Worm (Caenorhabditis elegans) whole organism, L3 larva: ENCODE results near the gene npr-25.

ENCODE experiments used
- ceh-28 ChIP-seq: fragments of 150-350 bp; optimal IDR thresholded peaks from 2 replicates; lab custom pipeline; 2014; ENCODE audit warnings: missing biosample characterization, missing genetic modification reagents, missing genetic modification characterization
- ceh-82 ChIP-seq: fragments of 150-350 bp; optimal IDR thresholded peaks from 2 replicates; lab custom pipeline; 2014; ENCODE audit warnings: missing biosample characterization, missing genetic modification characterization
- daf-12 ChIP-seq: fragments of 150-350 bp; optimal IDR thresholded peaks from 2 replicates; lab custom pipeline; 2014; ENCODE audit warnings: missing biosample characterization, missing genetic modification reagents, missing genetic modification characterization
- elt-1 ChIP-seq: fragments of 150-350 bp; optimal IDR thresholded peaks from 2 replicates; lab custom pipeline; 2014; ENCODE audit warnings: missing biosample characterization, missing genetic modification characterization
- elt-2 ChIP-seq: sonication (generic microtip); optimal IDR thresholded peaks from 2 replicates; lab custom pipeline; 2016; ENCODE audit warnings: missing genetic modification reagents, mild to moderate bottlenecking, missing genetic modification characterization, missing compliant biosample characterization
- fkh-2 ChIP-seq: fragments of 150-350 bp; optimal IDR thresholded peaks from 2 replicates; lab custom pipeline; 2014; ENCODE audit warnings: missing biosample characterization, missing genetic modification reagents, missing genetic modification characterization
- jun-1 ChIP-seq: fragments of 150-350 bp; optimal IDR thresholded peaks from 2 replicates; lab custom pipeline; 2014; ENCODE audit warnings: missing biosample characterization, missing genetic modification reagents, missing genetic modification characterization
- mdl-1 ChIP-seq: fragments of 150-350 bp; optimal IDR thresholded peaks from 2 replicates; lab custom pipeline; 2014; ENCODE audit warnings: missing biosample characterization, missing genetic modification characterization
- mml-1 ChIP-seq: fragments of 150-350 bp; sonication (generic microtip); optimal IDR thresholded peaks from 3 replicates; lab custom pipeline; 2014; ENCODE audit warnings: missing biosample characterization, missing genetic modification characterization
- nhr-11 ChIP-seq: fragments of 150-350 bp; optimal IDR thresholded peaks from 2 replicates; lab custom pipeline; 2014; ENCODE audit warnings: missing biosample characterization, missing genetic modification characterization
- nhr-25 ChIP-seq: sonication (generic microtip); optimal IDR thresholded peaks from 2 replicates; lab custom pipeline; 2017; ENCODE audit warnings: missing biosample characterization, missing genetic modification characterization
- nhr-28 ChIP-seq: fragments of 150-350 bp; optimal IDR thresholded peaks from 2 replicates; lab custom pipeline; 2014; ENCODE audit warnings: missing biosample characterization, missing genetic modification characterization
- nhr-43 ChIP-seq: sonication (generic microtip); optimal IDR thresholded peaks from 2 replicates; lab custom pipeline; 2016; ENCODE audit warnings: mild to moderate bottlenecking, missing genetic modification characterization, missing compliant biosample characterization; ENCODE audit not compliant: poor library complexity, severe bottlenecking
- nhr-76 ChIP-seq: fragments of 150-350 bp; sonication (generic microtip); optimal IDR thresholded peaks from 5 replicates; lab custom pipeline; 2014; ENCODE audit warnings: missing biosample characterization, missing genetic modification characterization
- unc-39 ChIP-seq: sonication (generic microtip); optimal IDR thresholded peaks from 4 replicates; lab custom pipeline; 2017; ENCODE audit warnings: missing biosample characterization, missing genetic modification characterization

npr-25 gene

DNA sequence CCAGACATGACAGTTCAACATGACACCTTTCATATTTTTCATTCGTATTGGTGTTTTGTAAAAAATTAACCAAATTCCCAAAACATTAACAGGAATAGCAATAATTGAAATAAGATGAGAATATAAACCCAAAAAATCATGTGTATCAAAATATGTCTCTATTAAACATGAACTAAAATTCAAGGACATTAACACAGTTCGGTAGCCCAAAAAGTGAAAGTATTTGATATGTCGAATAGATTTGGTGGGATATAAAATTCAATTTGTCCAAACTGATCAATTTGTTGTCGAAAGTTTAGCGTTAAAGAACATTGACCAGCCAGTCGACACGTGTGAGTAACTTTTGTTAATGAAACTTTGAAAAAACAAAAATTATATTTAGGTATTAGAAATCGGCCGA, 50.1 kb downstream of the npr-25 start, which contains the start of gene srh-46:
Gene srh-46 (minus strand): TSS at position 189 of the 400 bp plus-strand sequence.
- no peak for TF ChIP-seq nhr-25 (tag; lab: Kevin White, UChicago)
- TF ChIP-seq unc-39 (tag; lab: Kevin White, UChicago) = no peak
- TF ChIP-seq fkh-2 = no peak
- TF ChIP-seq mdl-1 (tag; lab: Kevin White, UChicago) = no peak
- TF ChIP-seq ceh-82 (tag; lab: Kevin White, UChicago) = no peak
- no peak for TF ChIP-seq nhr-43 (tag; lab: Kevin White, UChicago)
- no peak for TF ChIP-seq nhr-76
- no peak for TF ChIP-seq elt-1
- no peak for TF ChIP-seq ceh-28
- TF ChIP-seq nhr-11 (tag; lab: Kevin White, UChicago) = no peak

ce11 chrV:11300539-11300938, 52.3 kb downstream of the npr-25 start, which contains the start of gene srh-47:
Gene srh-47, minus strand, starts transcription at chrV:11300639.
- TF ChIP-seq daf-12 (tag; lab: Kevin White, UChicago) (no peak), jun-1 (tag; lab: Kevin White, UChicago) (no peak), nhr-43 (tag; lab: Kevin White, UChicago) (no peak), mdl-1 (tag; lab: Kevin White, UChicago) (no peak), mml-1 (tag; lab: Kevin White, UChicago) (no peak)

DNA sequence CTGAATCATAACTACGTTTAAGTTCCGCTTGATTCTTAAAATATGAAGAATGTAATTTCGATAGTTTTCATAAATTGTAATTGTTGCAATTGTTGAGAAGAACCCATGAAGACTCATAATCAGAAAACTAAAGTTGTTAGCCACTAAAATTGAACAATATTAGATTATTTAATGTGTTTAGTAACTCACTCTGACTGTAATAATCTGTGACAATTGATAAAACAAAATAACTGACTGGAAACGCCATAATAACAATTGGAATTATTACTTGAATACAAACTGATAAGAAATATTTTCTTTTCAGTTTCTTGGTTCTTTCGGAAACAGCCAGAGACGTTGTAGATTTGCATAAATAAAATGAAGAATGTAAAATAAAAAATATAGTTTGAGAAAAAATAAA, 53.4 kb downstream of the npr-25 start:
- TF ChIP-seq elt-2 = no peak
- no peak for TF ChIP-seq nhr-28 (tag; lab: Kevin White, UChicago)
